Worm (Caenorhabditis elegans): ENCODE measurements around the gene nkb-3.
A peak's percentile ranks its signal among the peaks of the same experiment; 100 is the strongest.

ce11 chrX:13746661-13747365 is 23.5 kb downstream of the nkb-3 start, which contains the start of gene nhr-71:
- TF ChIP-seq elt-2 (tag; optimal IDR thresholded peaks at IDR 0.05) = no peak
- TF ChIP-seq nhr-77 (tag; optimal IDR thresholded peaks at IDR 0.05) = no peak
- no peak for TF ChIP-seq unc-62 (GFP tag; optimal IDR thresholded peaks at IDR 0.05)
- no peak for TF ChIP-seq R02D3.7 (tag; optimal IDR thresholded peaks at IDR 0.05)
- no peak for TF ChIP-seq tbx-2 (tag; optimal IDR thresholded peaks at IDR 0.05)
- TF ChIP-seq pha-4 (tag; optimal IDR thresholded peaks at IDR 0.05) = peak; percentile 54
- TF ChIP-seq elt-3 (tag; optimal IDR thresholded peaks at IDR 0.05) = no peak
- TF ChIP-seq mdl-1 (tag; optimal IDR thresholded peaks at IDR 0.05) = no peak
- no peak for TF ChIP-seq nhr-11 (tag; optimal IDR thresholded peaks at IDR 0.05)
- TF ChIP-seq ceh-9 (tag; optimal IDR thresholded peaks at IDR 0.05) = no peak
- TF ChIP-seq sea-2 (GFP tag; optimal IDR thresholded peaks at IDR 0.05) = no peak
- no peak for TF ChIP-seq nhr-25 (tag; optimal IDR thresholded peaks at IDR 0.05)
- no peak for TF ChIP-seq nhr-28 (tag; optimal IDR thresholded peaks at IDR 0.05)
- TF ChIP-seq fkh-10 (GFP tag; optimal IDR thresholded peaks at IDR 0.05) = no peak
